Worm (Caenorhabditis elegans) whole organism, L3 larva: ENCODE data around the gene F41C3.8.
A peak's percentile ranks its signal among the peaks of the same experiment; 100 is the strongest.

Experiments used
- ZK546.5 ChIP-seq: sonication (generic microtip); optimal IDR thresholded peaks from 2 replicates; lab custom pipeline; 2017; ENCODE audit warnings: missing biosample characterization, missing genetic modification characterization
- aly-2 ChIP-seq: fragments of 150-350 bp; optimal IDR thresholded peaks from 2 replicates; lab custom pipeline; 2014; ENCODE audit warnings: missing biosample characterization, missing genetic modification characterization
- ama-1 ChIP-seq: fragments of 150-350 bp; optimal IDR thresholded peaks from 2 replicates; lab custom pipeline; 2018
- ceh-16 ChIP-seq: sonication (generic microtip); optimal IDR thresholded peaks from 2 replicates; lab custom pipeline; 2017; ENCODE audit warnings: missing biosample characterization, missing genetic modification characterization
- ceh-28 ChIP-seq: fragments of 150-350 bp; optimal IDR thresholded peaks from 2 replicates; lab custom pipeline; 2014; ENCODE audit warnings: missing biosample characterization, missing genetic modification reagents, missing genetic modification characterization
- egl-5 ChIP-seq: fragments of 150-350 bp; optimal IDR thresholded peaks from 2 replicates; lab custom pipeline; 2017; ENCODE audit warnings: missing biosample characterization, missing genetic modification reagents, missing genetic modification characterization, inconsistent platforms
- elt-2 ChIP-seq: sonication (generic microtip); optimal IDR thresholded peaks from 2 replicates; lab custom pipeline; 2016; ENCODE audit warnings: missing genetic modification reagents, mild to moderate bottlenecking, missing genetic modification characterization, missing compliant biosample characterization
- elt-3 ChIP-seq, 3 experiments: fragments of 150-350 bp in 1 of 3; sonication (generic microtip) in 2 of 3; optimal IDR thresholded peaks; 2 replicates in 2 of 3; 4 replicates in 1 of 3; lab custom pipeline; 2014 to 2017; ENCODE audit warnings: missing biosample characterization in 3 of 3, missing genetic modification characterization in 3 of 3
- eor-1 ChIP-seq, 2 experiments: fragments of 150-350 bp; optimal IDR thresholded peaks; 2 replicates each; lab custom pipeline; 2014 to 2018; ENCODE audit warnings: missing biosample characterization in 2 of 2, missing genetic modification characterization in 2 of 2
- fkh-10 ChIP-seq: sonication (generic microtip); optimal IDR thresholded peaks from 2 replicates; lab custom pipeline; 2017; ENCODE audit warnings: missing biosample characterization, missing genetic modification reagents, missing genetic modification characterization
- fos-1 ChIP-seq: fragments of 150-350 bp; optimal IDR thresholded peaks from 2 replicates; lab custom pipeline; 2014; ENCODE audit warnings: missing biosample characterization, missing genetic modification characterization
- hmg-11 ChIP-seq: sonication (generic microtip); optimal IDR thresholded peaks from 2 replicates; lab custom pipeline; 2016; ENCODE audit warnings: missing genetic modification characterization, missing compliant biosample characterization
- jun-1 ChIP-seq: fragments of 150-350 bp; optimal IDR thresholded peaks from 2 replicates; lab custom pipeline; 2014; ENCODE audit warnings: missing biosample characterization, missing genetic modification reagents, missing genetic modification characterization
- lin-15B ChIP-seq: fragments of 150-350 bp; optimal IDR thresholded peaks from 2 replicates; lab custom pipeline; 2014; ENCODE audit warnings: missing biosample characterization, missing genetic modification characterization
- lin-39 ChIP-seq: fragments of 150-350 bp; optimal IDR thresholded peaks from 2 replicates; lab custom pipeline; 2018; ENCODE audit warnings: missing biosample characterization, missing genetic modification reagents, missing genetic modification characterization
- lsy-12 ChIP-seq: sonication (generic microtip); optimal IDR thresholded peaks from 2 replicates; lab custom pipeline; 2016; ENCODE audit warnings: mild to moderate bottlenecking, missing genetic modification characterization, missing compliant biosample characterization
- mdl-1 ChIP-seq: fragments of 150-350 bp; optimal IDR thresholded peaks from 2 replicates; lab custom pipeline; 2014; ENCODE audit warnings: missing biosample characterization, missing genetic modification characterization
- nfya-1 ChIP-seq: sonication (generic microtip); optimal IDR thresholded peaks from 2 replicates; lab custom pipeline; 2017; ENCODE audit warnings: missing genetic modification characterization, mild to moderate bottlenecking, missing compliant biosample characterization, antibody characterized with exemption, moderate library complexity; ENCODE audit not compliant: insufficient read depth
- nhr-12 ChIP-seq: fragments of 150-350 bp; optimal IDR thresholded peaks from 2 replicates; lab custom pipeline; 2014; ENCODE audit warnings: missing biosample characterization, missing genetic modification characterization
- nhr-23 ChIP-seq: fragments of 150-350 bp; optimal IDR thresholded peaks from 2 replicates; lab custom pipeline; 2014; ENCODE audit warnings: missing biosample characterization, missing genetic modification reagents, missing genetic modification characterization
- nhr-237 ChIP-seq: fragments of 150-350 bp; optimal IDR thresholded peaks from 2 replicates; lab custom pipeline; 2014; ENCODE audit warnings: missing biosample characterization, missing genetic modification characterization
- nhr-25 ChIP-seq: sonication (generic microtip); optimal IDR thresholded peaks from 2 replicates; lab custom pipeline; 2017; ENCODE audit warnings: missing biosample characterization, missing genetic modification characterization
- nhr-43 ChIP-seq: sonication (generic microtip); optimal IDR thresholded peaks from 2 replicates; lab custom pipeline; 2016; ENCODE audit warnings: mild to moderate bottlenecking, missing genetic modification characterization, missing compliant biosample characterization; ENCODE audit not compliant: poor library complexity, severe bottlenecking
- nhr-76 ChIP-seq: fragments of 150-350 bp; sonication (generic microtip); optimal IDR thresholded peaks from 5 replicates; lab custom pipeline; 2014; ENCODE audit warnings: missing biosample characterization, missing genetic modification characterization
- nhr-77 ChIP-seq: fragments of 150-350 bp; optimal IDR thresholded peaks from 2 replicates; lab custom pipeline; 2014; ENCODE audit warnings: missing biosample characterization, missing genetic modification characterization
- pha-4 ChIP-seq: fragments of 150-350 bp; optimal IDR thresholded peaks from 2 replicates; lab custom pipeline; 2014; ENCODE audit warnings: missing biosample characterization, missing genetic modification reagents, missing genetic modification characterization
- pqm-1 ChIP-seq: fragments of 150-350 bp; optimal IDR thresholded peaks from 2 replicates; lab custom pipeline; 2017; ENCODE audit warnings: missing biosample characterization, missing genetic modification characterization, inconsistent platforms
- skn-1 ChIP-seq: fragments of 150-350 bp; optimal IDR thresholded peaks from 2 replicates; lab custom pipeline; 2014; ENCODE audit warnings: missing biosample characterization, missing genetic modification characterization
- snpc-4 ChIP-seq: fragments of 150-350 bp; optimal IDR thresholded peaks from 2 replicates; lab custom pipeline; 2014; ENCODE audit warnings: missing biosample characterization, missing genetic modification characterization
- unc-39 ChIP-seq: sonication (generic microtip); optimal IDR thresholded peaks from 4 replicates; lab custom pipeline; 2017; ENCODE audit warnings: missing biosample characterization, missing genetic modification characterization
- unc-62 ChIP-seq: fragments of 150-350 bp; sonication (generic microtip); optimal IDR thresholded peaks from 4 replicates; lab custom pipeline; 2014; ENCODE audit warnings: missing biosample characterization, missing genetic modification reagents, missing genetic modification characterization
- ztf-11 ChIP-seq: fragments of 150-350 bp; optimal IDR thresholded peaks from 2 replicates; lab custom pipeline; 2014; ENCODE audit warnings: missing biosample characterization, missing genetic modification characterization
- ztf-4 ChIP-seq: fragments of 150-350 bp; optimal IDR thresholded peaks from 2 replicates; lab custom pipeline; 2014; ENCODE audit warnings: missing biosample characterization, missing genetic modification characterization

Gene F41C3.8

DNA sequence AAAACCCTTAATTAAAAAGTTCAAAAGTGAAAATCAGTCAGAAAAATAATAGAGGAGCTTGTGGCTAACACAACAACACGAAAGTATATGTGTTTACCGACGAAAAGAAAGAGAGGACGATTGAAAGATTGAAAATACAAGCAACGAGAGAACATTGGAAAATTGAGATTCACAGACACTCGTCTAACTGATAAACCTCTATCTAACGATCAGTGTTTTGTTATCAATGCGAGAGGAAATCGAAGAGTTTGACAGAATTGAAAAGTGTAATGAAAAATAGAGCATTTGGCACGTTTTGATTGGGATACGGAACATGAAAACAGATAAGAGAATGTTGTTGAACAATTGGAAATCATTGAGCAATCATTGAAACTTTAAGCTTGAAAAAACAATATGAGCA lies 12.8 kb downstream of the F41C3.8 start:
- peak; percentile 70 for TF ChIP-seq jun-1 (tag; lab: Kevin White, UChicago)
- TF ChIP-seq hmg-11 (tag; lab: Kevin White, UChicago), result no peak
- peak in 1 of 3 experiments; percentile 37 for TF ChIP-seq elt-3 (tag; optimal IDR thresholded peaks at IDR 0.05; lab: Kevin White, UChicago)
- TF ChIP-seq egl-5 (tag; lab: Kevin White, UChicago), result peak; percentile 44
- no peak for TF ChIP-seq nhr-237 (tag; lab: Kevin White, UChicago)
- no peak for TF ChIP-seq ama-1 (lab: Kevin White, UChicago)
- peak; percentile 42 for TF ChIP-seq nfya-1 (tag; lab: Kevin White, UChicago)
- TF ChIP-seq pqm-1, result peak; percentile 98
- TF ChIP-seq elt-2, result peak; percentile 100
- TF ChIP-seq unc-39 (tag; lab: Kevin White, UChicago), result no peak
- TF ChIP-seq skn-1, result peak; percentile 23
- TF ChIP-seq pha-4 (tag; lab: Kevin White, UChicago), result peak; percentile 59
- no peak for TF ChIP-seq mdl-1 (tag; lab: Kevin White, UChicago)

DNA sequence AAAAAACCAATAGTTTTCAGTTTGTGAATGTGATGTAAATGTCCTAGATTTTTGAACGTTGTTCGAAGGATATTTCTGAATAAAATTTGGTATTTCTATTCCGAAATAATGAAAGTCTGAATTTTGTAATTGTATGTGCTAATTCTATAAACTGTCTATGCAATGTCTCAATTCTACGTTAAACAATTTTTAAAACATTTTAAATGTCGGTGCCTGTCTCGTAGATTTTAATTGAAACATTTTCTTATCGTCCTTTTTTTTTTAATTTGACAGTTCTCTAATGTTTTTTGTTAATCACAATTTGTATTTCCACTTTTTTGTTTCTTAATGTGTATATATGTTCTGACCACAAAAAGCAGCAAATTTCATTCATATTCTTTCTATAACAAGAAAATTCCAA lies 13.9 kb downstream of the F41C3.8 start, which contains the start of gene F41C3.7:
Gene F41C3.7, plus strand, starts transcription at position 301 of the 400 bp plus-strand sequence.
- no peak for TF ChIP-seq ztf-4 (tag; lab: Kevin White, UChicago)
- TF ChIP-seq ceh-28 (tag; lab: Kevin White, UChicago), result no peak
- TF ChIP-seq fkh-10 (GFP tag; lab: Kevin White, UChicago), result no peak
- TF ChIP-seq fos-1 (tag; lab: Kevin White, UChicago), result no peak
- no peak for TF ChIP-seq ztf-11 (tag; lab: Kevin White, UChicago)
- TF ChIP-seq aly-2, result no peak
- TF ChIP-seq nhr-43 (tag; lab: Kevin White, UChicago), result no peak
- TF ChIP-seq ZK546.5, result no peak
- TF ChIP-seq ama-1 (lab: Kevin White, UChicago), result no peak
- no peak for TF ChIP-seq nfya-1 (tag; lab: Kevin White, UChicago)
- TF ChIP-seq pha-4 (tag; lab: Kevin White, UChicago), result no peak
- TF ChIP-seq pqm-1, result no peak
- TF ChIP-seq lin-15B, result no peak

DNA sequence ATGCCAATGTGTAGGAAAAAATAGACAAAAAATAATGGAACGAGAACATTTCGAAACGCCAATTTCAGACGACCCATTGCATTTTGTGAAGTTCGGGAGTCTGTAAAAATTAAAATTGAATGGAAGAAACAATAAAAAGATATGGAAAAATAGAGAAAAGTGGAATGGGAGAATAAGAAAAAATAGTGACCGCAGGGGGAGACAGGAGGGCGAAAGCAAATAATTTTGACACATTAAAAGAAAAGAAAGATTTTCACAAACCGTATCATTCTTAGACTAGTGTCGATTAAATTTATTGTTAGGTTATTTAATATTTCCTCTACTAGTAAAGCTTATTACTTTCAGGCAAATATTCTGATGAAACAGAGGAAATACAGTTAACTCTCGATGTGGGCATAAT lies 18.0 kb downstream of the F41C3.8 start, which contains the start of gene F41C3.11:
Gene F41C3.11, minus strand, starts transcription at position 101 of the 400 bp plus-strand sequence.
- no peak for TF ChIP-seq snpc-4
- TF ChIP-seq nhr-12 (tag; lab: Kevin White, UChicago), result no peak
- no peak for TF ChIP-seq fos-1 (tag; lab: Kevin White, UChicago)
- no peak for TF ChIP-seq nhr-237 (tag; lab: Kevin White, UChicago)
- TF ChIP-seq pqm-1, result no peak
- TF ChIP-seq hmg-11 (tag; lab: Kevin White, UChicago), result no peak

DNA sequence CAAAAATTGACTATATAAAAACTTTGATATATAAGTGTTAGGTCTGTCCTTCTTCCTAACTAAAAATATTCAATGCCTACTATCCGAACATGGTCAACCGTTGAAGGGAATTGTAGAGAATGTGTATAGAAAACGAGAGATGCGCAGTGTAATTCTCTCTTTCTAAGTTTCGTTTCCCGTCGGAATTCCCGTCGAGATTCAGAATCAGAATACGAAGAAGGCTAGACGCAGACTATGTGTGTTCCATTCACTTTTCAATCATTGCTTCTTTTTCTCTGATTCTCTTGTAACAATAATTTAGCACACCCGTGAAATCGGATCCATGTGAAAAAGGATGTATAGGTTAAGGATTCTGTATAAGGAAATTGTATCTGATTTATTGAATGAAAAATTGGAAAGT lies 18.6 kb downstream of the F41C3.8 start:
- TF ChIP-seq nhr-25, result peak; percentile 56
- TF ChIP-seq lin-39 (tag; lab: Kevin White, UChicago), result no peak
- no peak for TF ChIP-seq hmg-11 (tag; lab: Kevin White, UChicago)
- no peak for TF ChIP-seq lsy-12 (tag; lab: Kevin White, UChicago)
- TF ChIP-seq nhr-23, result peak; percentile 35

DNA sequence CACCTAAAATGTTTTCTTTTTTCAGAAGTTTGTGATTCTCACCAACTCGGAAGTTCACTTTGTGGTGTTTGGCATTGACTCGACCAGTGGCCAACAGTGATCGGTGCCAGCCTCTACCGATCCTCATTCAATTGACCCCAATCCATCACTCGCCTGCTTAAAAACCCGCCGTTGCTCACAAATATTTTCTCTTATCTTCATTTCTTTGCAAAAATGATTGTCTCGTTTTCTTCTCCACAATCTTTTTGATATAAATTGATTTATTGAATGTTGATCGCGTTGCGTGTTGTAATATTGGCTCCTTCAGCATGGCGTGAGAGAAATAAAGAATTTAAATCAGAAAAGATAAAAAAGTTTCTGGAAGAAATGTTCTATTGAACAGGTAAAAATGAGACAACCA lies 20.7 kb downstream of the F41C3.8 start:
- TF ChIP-seq unc-62 (GFP tag; lab: Kevin White, UChicago), result no peak
- TF ChIP-seq ztf-11 (tag; lab: Kevin White, UChicago), result no peak
- TF ChIP-seq nhr-76 (tag; lab: Kevin White, UChicago), result no peak
- no peak for TF ChIP-seq pha-4 (tag; lab: Kevin White, UChicago)
- TF ChIP-seq nhr-77, result no peak
- no peak for TF ChIP-seq fkh-10 (GFP tag; lab: Kevin White, UChicago)
- TF ChIP-seq eor-1 (tag; optimal IDR thresholded peaks at IDR 0.05; lab: Kevin White, UChicago), result no peak
- no peak for TF ChIP-seq ceh-16
- no peak for TF ChIP-seq nhr-12 (tag; lab: Kevin White, UChicago)
- TF ChIP-seq jun-1 (tag; lab: Kevin White, UChicago), result no peak
- no peak for TF ChIP-seq skn-1
- TF ChIP-seq nhr-237 (tag; lab: Kevin White, UChicago), result no peak
- no peak for TF ChIP-seq elt-2
- no peak for TF ChIP-seq hmg-11 (tag; lab: Kevin White, UChicago)
- TF ChIP-seq ceh-28 (tag; lab: Kevin White, UChicago), result no peak
- no peak for TF ChIP-seq ztf-4 (tag; lab: Kevin White, UChicago)
